Worm (Caenorhabditis elegans) whole organism, mixed stage, embryonic: ENCODE results near the gene F49F1.5.

Experiments used
- M03D4.4 ChIP-seq: sonication (generic microtip); optimal IDR thresholded peaks from 2 replicates; lab custom pipeline; 2017; ENCODE audit warnings: mild to moderate bottlenecking, missing genetic modification characterization, missing compliant biosample characterization
- elt-3 ChIP-seq: fragments of 150-350 bp; optimal IDR thresholded peaks from 2 replicates; lab custom pipeline; 2014; ENCODE audit warnings: missing biosample characterization, missing genetic modification characterization
- lin-13 ChIP-seq: fragments of 150-350 bp; optimal IDR thresholded peaks from 2 replicates; lab custom pipeline; 2014; ENCODE audit warnings: missing biosample characterization, missing genetic modification characterization
- lsy-2 ChIP-seq: fragments of 150-350 bp; optimal IDR thresholded peaks from 2 replicates; lab custom pipeline; 2014; ENCODE audit warnings: missing biosample characterization, missing genetic modification characterization
- nhr-76 ChIP-seq: sonication (generic microtip); optimal IDR thresholded peaks from 2 replicates; lab custom pipeline; 2017; ENCODE audit warnings: missing biosample characterization, missing genetic modification characterization
- pha-4 ChIP-seq: fragments of 150-350 bp; optimal IDR thresholded peaks from 2 replicates; lab custom pipeline; 2018; ENCODE audit warnings: missing biosample characterization, missing genetic modification reagents, missing genetic modification characterization
- snpc-4 ChIP-seq: fragments of 150-350 bp; optimal IDR thresholded peaks from 2 replicates; lab custom pipeline; 2014; ENCODE audit warnings: missing biosample characterization, missing genetic modification characterization
- sptf-1 ChIP-seq: sonication (generic microtip); optimal IDR thresholded peaks from 2 replicates; lab custom pipeline; 2017; ENCODE audit warnings: mild to moderate bottlenecking, missing genetic modification characterization, moderate library complexity, missing compliant biosample characterization
- unc-39 ChIP-seq: fragments of 150-350 bp; optimal IDR thresholded peaks from 2 replicates; lab custom pipeline; 2014; ENCODE audit warnings: missing biosample characterization, missing genetic modification characterization
- unc-62 ChIP-seq: fragments of 150-350 bp; optimal IDR thresholded peaks from 2 replicates; lab custom pipeline; 2014; ENCODE audit warnings: missing biosample characterization, missing genetic modification reagents, missing genetic modification characterization

DNA sequence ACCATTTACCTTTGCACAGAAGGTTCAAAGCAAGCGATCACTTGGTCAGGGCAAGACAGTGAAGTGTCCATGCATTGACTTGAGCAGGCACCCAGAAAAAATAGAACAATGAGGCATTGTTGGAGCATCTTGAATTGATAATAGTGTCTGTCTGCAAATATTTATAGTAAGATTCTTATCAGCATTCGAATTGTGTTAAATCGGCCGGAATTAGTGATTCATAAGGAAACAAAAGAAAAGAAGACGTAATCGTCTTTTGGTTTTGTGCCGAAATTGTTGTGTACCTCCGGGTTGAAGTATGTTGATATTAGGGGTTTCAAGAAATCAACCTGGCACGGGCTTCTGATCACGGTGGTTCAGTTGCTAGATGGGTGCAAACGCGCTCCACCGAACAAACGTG lies at the start of gene F49F1.5:
- TF ChIP-seq nhr-76 (tag; lab: Kevin White, UChicago) (no peak), snpc-4 (tag; lab: Kevin White, UChicago) (no peak), unc-39 (no peak), elt-3 (tag; lab: Kevin White, UChicago) (no peak), unc-62 (GFP tag; lab: Kevin White, UChicago) (no peak), pha-4 (tag; lab: Kevin White, UChicago) (no peak), sptf-1 (tag; lab: Kevin White, UChicago) (no peak), lsy-2 (no peak), lin-13 (tag; lab: Kevin White, UChicago) (no peak), M03D4.4 (tag; lab: Kevin White, UChicago) (no peak)
